Fruit fly (Drosophila melanogaster) whole organism, embryonic: ENCODE results near the gene CG14982.

Experiments used
- CG10462 ChIP-seq: fragments of 200-800 bp; sonication (Bioruptor generic); optimal IDR thresholded peaks from 2 replicates; lab custom pipeline; 2016; ENCODE audit warnings: missing biosample characterization, missing genetic modification characterization
- CG13894 ChIP-seq: fragments of 200-800 bp; sonication (Bioruptor generic); optimal IDR thresholded peaks from 3 replicates; lab custom pipeline; 2018; ENCODE audit warnings: missing biosample characterization, mild to moderate bottlenecking, missing genetic modification characterization, moderate library complexity
- CG15011 ChIP-seq: fragments of 200-800 bp; sonication (Bioruptor generic); optimal IDR thresholded peaks from 3 replicates; lab custom pipeline; 2018; ENCODE audit warnings: missing biosample characterization, mild to moderate bottlenecking, missing genetic modification characterization
- CG15479 ChIP-seq: fragments of 200-800 bp; sonication (Bioruptor generic); optimal IDR thresholded peaks from 3 replicates; lab custom pipeline; 2019; ENCODE audit warnings: missing biosample characterization, mild to moderate bottlenecking, missing genetic modification characterization, moderate library complexity
- CG18619 ChIP-seq: fragments of 200-800 bp; sonication (Bioruptor generic); optimal IDR thresholded peaks from 3 replicates; lab custom pipeline; 2017; ENCODE audit warnings: missing biosample characterization, mild to moderate bottlenecking, missing genetic modification characterization
- CG2712 ChIP-seq: fragments of 200-800 bp; optimal IDR thresholded peaks from 3 replicates; lab custom pipeline; 2019; ENCODE audit warnings: missing biosample characterization, mild to moderate bottlenecking, missing genetic modification characterization, moderate library complexity
- CG4820 ChIP-seq: fragments of 200-800 bp; sonication (Bioruptor generic); optimal IDR thresholded peaks from 3 replicates; lab custom pipeline; 2016; ENCODE audit warnings: missing biosample characterization, missing genetic modification characterization
- CG5180 ChIP-seq: fragments of 200-800 bp; sonication (Bioruptor generic); optimal IDR thresholded peaks from 3 replicates; lab custom pipeline; 2017; ENCODE audit warnings: missing biosample characterization, missing genetic modification characterization, mild to moderate bottlenecking, moderate library complexity, missing genetic modification reagents
- CG6791 ChIP-seq: fragments of 200-800 bp; sonication (Bioruptor generic); IDR thresholded peaks from 3 replicates; pipeline ENCODE4 v1.3.6; 2022; ENCODE audit warnings: missing biosample characterization, missing genetic modification characterization; ENCODE audit not compliant: partially characterized antibody
- CkIIα-i1 ChIP-seq: fragments of 200-800 bp; sonication (Bioruptor generic); IDR thresholded peaks from 2 replicates; pipeline ENCODE4 v1.3.6; 2022; ENCODE audit warnings: missing biosample characterization, missing genetic modification characterization
- D19A ChIP-seq: fragments of 200-800 bp; optimal IDR thresholded peaks from 3 replicates; lab custom pipeline; 2019; ENCODE audit warnings: missing biosample characterization, mild to moderate bottlenecking, missing genetic modification characterization, moderate library complexity
- Doc2 ChIP-seq: fragments of 200-800 bp; sonication (Bioruptor generic); IDR thresholded peaks from 2 replicates; pipeline ENCODE4 v1.3.6; 2022; ENCODE audit warnings: missing biosample characterization, missing genetic modification characterization
- Dp ChIP-seq: fragments of 200-800 bp; sonication (Bioruptor generic); optimal IDR thresholded peaks from 2 replicates; lab custom pipeline; 2018; ENCODE audit warnings: missing biosample characterization, mild to moderate bottlenecking, missing genetic modification characterization, moderate library complexity
- E2f2 ChIP-seq: fragments of 200-800 bp; sonication (Bioruptor generic); IDR thresholded peaks from 2 replicates; pipeline ENCODE4 v1.3.6; 2022; ENCODE audit warnings: missing biosample characterization, missing genetic modification characterization
- Ets65A ChIP-seq: fragments of 200-800 bp; sonication (Bioruptor generic); peaks from one replicate; lab custom pipeline; 2016; ENCODE audit warnings: missing biosample characterization, missing genetic modification characterization
- Fer3 ChIP-seq: fragments of 200-800 bp; sonication (Bioruptor generic); optimal IDR thresholded peaks from 2 replicates; lab custom pipeline; 2018; ENCODE audit warnings: missing biosample characterization, mild to moderate bottlenecking, missing genetic modification characterization, moderate library complexity
- HHEX ChIP-seq: fragments of 200-800 bp; sonication (Bioruptor generic); optimal IDR thresholded peaks from 3 replicates; lab custom pipeline; 2017; ENCODE audit warnings: missing biosample characterization, mild to moderate bottlenecking, missing genetic modification characterization, missing genetic modification reagents
- HLH3B ChIP-seq: fragments of 200-800 bp; sonication (Bioruptor generic); IDR thresholded peaks from 2 replicates; pipeline ENCODE4 v1.3.6; 2022; ENCODE audit warnings: missing biosample characterization, missing genetic modification characterization
- Hmr ChIP-seq: fragments of 200-800 bp; sonication (Bioruptor generic); optimal IDR thresholded peaks from 3 replicates; lab custom pipeline; 2017; ENCODE audit warnings: mild to moderate bottlenecking, missing biosample characterization, missing genetic modification reagents, missing genetic modification characterization
- Hmx ChIP-seq: fragments of 200-800 bp; sonication (Bioruptor generic); optimal IDR thresholded peaks from 2 replicates; lab custom pipeline; 2016; ENCODE audit warnings: missing biosample characterization, missing genetic modification characterization
- Kr ChIP-seq: fragments of 200-800 bp; sonication (Bioruptor generic); optimal IDR thresholded peaks from 2 replicates; lab custom pipeline; 2017; ENCODE audit warnings: missing biosample characterization, mild to moderate bottlenecking, missing genetic modification characterization
- Opbp ChIP-seq: fragments of 200-800 bp; sonication (Bioruptor generic); IDR thresholded peaks from 3 replicates; pipeline ENCODE4 v1.3.6; 2022; ENCODE audit warnings: missing biosample characterization, missing genetic modification characterization; ENCODE audit not compliant: partially characterized antibody
- Taf1 ChIP-seq: fragments of 200-800 bp; sonication (Bioruptor generic); IDR thresholded peaks from 2 replicates; pipeline ENCODE4 v1.3.6; 2022; ENCODE audit warnings: missing biosample characterization, missing genetic modification characterization
- Tbp ChIP-seq: fragments of >200 bp; optimal IDR thresholded peaks from 2 replicates; lab custom pipeline; 2018; ENCODE audit warnings: missing biosample characterization, missing genetic modification characterization
- Xrp1 ChIP-seq: fragments of 200-800 bp; sonication (Bioruptor generic); IDR thresholded peaks from 2 replicates; pipeline ENCODE4 v1.3.6; 2022; ENCODE audit warnings: missing biosample characterization, missing genetic modification characterization
- abd-A ChIP-seq: fragments of 200-800 bp; sonication (Bioruptor generic); optimal IDR thresholded peaks from 3 replicates; lab custom pipeline; 2019; ENCODE audit warnings: missing biosample characterization, mild to moderate bottlenecking, missing genetic modification characterization, moderate library complexity
- ase ChIP-seq: fragments of 200-800 bp; sonication (Bioruptor generic); IDR thresholded peaks from 3 replicates; pipeline ENCODE4 v1.3.6; 2022; ENCODE audit warnings: missing biosample characterization, missing genetic modification characterization
- ash1 ChIP-seq: fragments of 200-800 bp; sonication (Bioruptor generic); optimal IDR thresholded peaks from 2 replicates; lab custom pipeline; 2018; ENCODE audit warnings: missing biosample characterization, mild to moderate bottlenecking, missing genetic modification characterization
- btn ChIP-seq: fragments of 200-800 bp; sonication (Bioruptor generic); optimal IDR thresholded peaks from 2 replicates; lab custom pipeline; 2016; ENCODE audit warnings: missing biosample characterization, missing genetic modification characterization
- cad ChIP-seq: fragments of >200 bp; optimal IDR thresholded peaks from 2 replicates; lab custom pipeline; 2017; ENCODE audit warnings: missing biosample characterization, missing genetic modification characterization
- chm ChIP-seq: fragments of 200-800 bp; sonication (Bioruptor generic); IDR thresholded peaks from 2 replicates; pipeline ENCODE4 v1.3.6; 2022; ENCODE audit warnings: missing biosample characterization, missing genetic modification characterization
- crol ChIP-seq: fragments of 200-800 bp; sonication (Bioruptor generic); IDR thresholded peaks from 2 replicates; pipeline ENCODE4 v1.3.6; 2022; ENCODE audit warnings: missing biosample characterization, missing genetic modification characterization
- fd102C ChIP-seq: fragments of 200-800 bp; sonication (Bioruptor generic); optimal IDR thresholded peaks from 2 replicates; lab custom pipeline; 2018; ENCODE audit warnings: missing biosample characterization, mild to moderate bottlenecking, missing genetic modification characterization, moderate library complexity
- fd96Cb ChIP-seq: fragments of 200-800 bp; sonication (Bioruptor generic); optimal IDR thresholded peaks from 2 replicates; lab custom pipeline; 2018; ENCODE audit warnings: missing biosample characterization, mild to moderate bottlenecking, missing genetic modification characterization, moderate library complexity
- gem ChIP-seq: fragments of 200-800 bp; sonication (Bioruptor generic); optimal IDR thresholded peaks from 2 replicates; lab custom pipeline; 2019; ENCODE audit warnings: missing biosample characterization, mild to moderate bottlenecking, missing genetic modification characterization, moderate library complexity
- gsb-n ChIP-seq: fragments of 200-800 bp; sonication (Bioruptor generic); optimal IDR thresholded peaks from 3 replicates; lab custom pipeline; 2018; ENCODE audit warnings: missing biosample characterization, mild to moderate bottlenecking, missing genetic modification characterization
- nerfin-1 ChIP-seq: fragments of 200-800 bp; sonication (Bioruptor generic); optimal IDR thresholded peaks from 3 replicates; lab custom pipeline; 2019; ENCODE audit warnings: missing biosample characterization, mild to moderate bottlenecking, missing genetic modification characterization, moderate library complexity
- pros ChIP-seq: fragments of 200-800 bp; sonication (Bioruptor generic); optimal IDR thresholded peaks from 3 replicates; lab custom pipeline; 2019; ENCODE audit warnings: missing biosample characterization, mild to moderate bottlenecking, missing genetic modification characterization, moderate library complexity
- schlank ChIP-seq: fragments of 200-800 bp; sonication (Bioruptor generic); optimal IDR thresholded peaks from 2 replicates; lab custom pipeline; 2018; ENCODE audit warnings: missing biosample characterization, mild to moderate bottlenecking, missing genetic modification characterization
- scrt ChIP-seq: fragments of 200-800 bp; sonication (Bioruptor generic); optimal IDR thresholded peaks from 2 replicates; lab custom pipeline; 2018; ENCODE audit warnings: missing biosample characterization, mild to moderate bottlenecking, missing genetic modification characterization, moderate library complexity
- sens-2 ChIP-seq: fragments of 200-800 bp; sonication (Bioruptor generic); IDR thresholded peaks from 2 replicates; pipeline ENCODE4 v1.3.6; 2022; ENCODE audit warnings: missing biosample characterization, missing genetic modification characterization
- sisA ChIP-seq: fragments of 200-800 bp; sonication (Bioruptor generic); IDR thresholded peaks from 2 replicates; pipeline ENCODE4 v1.3.6; 2022; ENCODE audit warnings: missing biosample characterization, missing genetic modification characterization
- sna ChIP-seq: fragments of 200-800 bp; sonication (Bioruptor generic); IDR thresholded peaks from 2 replicates; pipeline ENCODE4 v1.3.6; 2022; ENCODE audit warnings: missing biosample characterization, missing genetic modification characterization; ENCODE audit not compliant: partially characterized antibody
- wor ChIP-seq: fragments of 200-800 bp; sonication (Bioruptor generic); IDR thresholded peaks from 2 replicates; pipeline ENCODE4 v1.3.6; 2022; ENCODE audit warnings: missing biosample characterization, missing genetic modification characterization
- zf30C ChIP-seq: fragments of 200-800 bp; sonication (Bioruptor generic); optimal IDR thresholded peaks from 3 replicates; lab custom pipeline; 2018; ENCODE audit warnings: missing biosample characterization, mild to moderate bottlenecking, missing genetic modification characterization

The CG14982 gene

dm6 chr3L:3977622-3978355 is 35.3 kb downstream of the CG14982 start (continued):
- TF ChIP-seq Xrp1 (GFP tag; lab: Robert Waterston, UW) (peak; percentile 64), CG18619 (GFP tag; lab: Kevin White, UChicago) (no peak), btn (GFP tag; lab: Kevin White, UChicago) (no peak), sens-2 (GFP tag; lab: Robert Waterston, UW) (no peak), schlank (tag; lab: Kevin White, UChicago) (no peak), zf30C (GFP tag; lab: Kevin White, UChicago) (peak; percentile 93), fd96Cb (peak; percentile 36), CG10462 (GFP tag; lab: Kevin White, UChicago) (no peak), CG15479 (GFP tag; lab: Kevin White, UChicago) (peak; percentile 23), HHEX (GFP tag; lab: Kevin White, UChicago) (no peak), gsb-n (tag; lab: Kevin White, UChicago) (no peak)

dm6 chr3L:3978762-3979516 is 36.4 kb downstream of the CG14982 start:
- TF ChIP-seq CG13894 (tag; lab: Kevin White, UChicago) (peak; percentile 45), sna (GFP tag; lab: Robert Waterston, UW) (no peak), nerfin-1 (tag; lab: Kevin White, UChicago) (peak; percentile 67), Fer3 (tag; lab: Kevin White, UChicago) (no peak), pros (peak; percentile 83), ash1 (GFP tag; lab: Kevin White, UChicago) (no peak), wor (GFP tag; lab: Robert Waterston, UW) (peak; percentile 33; the same call in 1 of the 2 replicates), abd-A (peak; percentile 48), Dp (GFP tag; lab: Kevin White, UChicago) (no peak), CG15011 (GFP tag; lab: Kevin White, UChicago) (no peak), scrt (peak; percentile 68), Kr (GFP tag; lab: Kevin White, UChicago) (peak; percentile 36), cad (GFP tag; lab: Kevin White, UChicago) (peak; percentile 57), Hmx (GFP tag; lab: Kevin White, UChicago) (no peak), Opbp (GFP tag; lab: Robert Waterston, UW) (no peak), Doc2 (GFP tag; lab: Robert Waterston, UW) (no peak), CkIIα-i1 (no peak), sisA (no peak), gsb-n (tag; lab: Kevin White, UChicago) (peak; percentile 3), crol (GFP tag; lab: Robert Waterston, UW) (peak; percentile 66), chm (GFP tag; lab: Robert Waterston, UW) (peak; percentile 15; the same call in 1 of the 2 replicates), D19A (tag; lab: Kevin White, UChicago) (peak; percentile 71), CG15479 (GFP tag; lab: Kevin White, UChicago) (peak; percentile 41)
- TF ChIP-seq, all 482 proteins: peak for 13

- TF ChIP-seq ase (GFP tag; lab: Robert Waterston, UW) (no peak), CG4820 (GFP tag; lab: Kevin White, UChicago) (no peak), E2f2 (GFP tag; lab: Robert Waterston, UW) (no peak), HLH3B (GFP tag; lab: Robert Waterston, UW) (no peak), Kr (GFP tag; lab: Kevin White, UChicago) (no peak), CG5180 (no peak), fd102C (no peak), pros (peak; percentile 64), gem (no peak), CG6791 (GFP tag; lab: Robert Waterston, UW) (peak; percentile 33; the same call in 1 of the 3 replicates), Hmr (GFP tag; lab: Kevin White, UChicago) (no peak), Tbp (GFP tag; lab: Kevin White, UChicago) (no peak), CG2712 (tag; lab: Kevin White, UChicago) (no peak), Taf1 (GFP tag; lab: Robert Waterston, UW) (no peak), Ets65A (peak; percentile 72), CG15011 (GFP tag; lab: Kevin White, UChicago) (no peak)
Measured at dm6 chr3L:3980027-3980426, 37.5 kb downstream of the CG14982 start.
